Worm (Caenorhabditis elegans) whole organism, L2 larva: ENCODE data around the gene clc-6.

Experiments
- Y55F3AM.14 ChIP-seq: fragments of 200-800 bp; sonication (Bioruptor generic); optimal IDR thresholded peaks from 2 replicates; lab custom pipeline; 2018; ENCODE audit warnings: mild to moderate bottlenecking, missing genetic modification characterization, missing compliant biosample characterization
- ceh-16 ChIP-seq: fragments of 150-350 bp; optimal IDR thresholded peaks from 2 replicates; lab custom pipeline; 2014; ENCODE audit warnings: missing biosample characterization, missing genetic modification characterization
- egl-27 ChIP-seq: sonication (generic microtip); optimal IDR thresholded peaks from 3 replicates; lab custom pipeline; 2017; ENCODE audit warnings: missing biosample characterization, missing genetic modification reagents, missing genetic modification characterization
- elt-1 ChIP-seq: fragments of 150-350 bp; optimal IDR thresholded peaks from 2 replicates; lab custom pipeline; 2014; ENCODE audit warnings: missing biosample characterization, missing genetic modification characterization
- lin-13 ChIP-seq: fragments of 150-350 bp; optimal IDR thresholded peaks from 2 replicates; lab custom pipeline; 2014; ENCODE audit warnings: missing biosample characterization, missing genetic modification reagents, missing genetic modification characterization
- lin-39 ChIP-seq: fragments of 150-350 bp; optimal IDR thresholded peaks from 2 replicates; lab custom pipeline; 2014; ENCODE audit warnings: missing biosample characterization, missing genetic modification reagents, missing genetic modification characterization
- mdl-1 ChIP-seq, 2 experiments: fragments of 150-350 bp in 1 of 2; sonication (generic microtip) in 1 of 2; optimal IDR thresholded peaks; 2 replicates each; lab custom pipeline; 2017; ENCODE audit warnings: missing biosample characterization in 2 of 2, missing genetic modification characterization in 2 of 2
- nhr-11 ChIP-seq: fragments of 150-350 bp; optimal IDR thresholded peaks from 2 replicates; lab custom pipeline; 2014; ENCODE audit warnings: missing biosample characterization, missing genetic modification characterization
- nhr-77 ChIP-seq: fragments of 150-350 bp; optimal IDR thresholded peaks from 2 replicates; lab custom pipeline; 2014; ENCODE audit warnings: missing biosample characterization, missing genetic modification characterization
- skn-1 ChIP-seq: sonication (generic microtip); optimal IDR thresholded peaks from 2 replicates; lab custom pipeline; 2017; ENCODE audit warnings: missing biosample characterization, missing genetic modification characterization
- zag-1 ChIP-seq: fragments of 150-350 bp; optimal IDR thresholded peaks from 2 replicates; lab custom pipeline; 2014; ENCODE audit warnings: missing biosample characterization, missing genetic modification characterization

DNA sequence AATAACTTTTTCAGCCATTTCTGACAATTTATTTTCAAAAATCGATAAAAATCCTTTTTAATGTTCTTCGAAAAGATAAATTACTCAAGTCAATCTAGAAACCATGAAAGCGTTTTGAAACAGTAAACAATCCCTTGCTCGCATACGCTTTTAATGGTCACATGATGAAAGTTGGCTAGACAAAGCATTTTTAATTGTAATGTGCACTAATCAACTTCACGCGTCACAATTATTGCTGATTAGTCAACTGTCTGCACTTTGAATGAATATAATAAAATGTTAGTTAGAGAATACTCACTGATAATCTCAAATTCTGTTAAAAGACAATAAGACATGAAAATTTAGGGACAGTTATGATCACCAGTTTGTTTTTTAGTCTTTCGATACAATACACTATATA, 39.4 kb downstream of the clc-6 start:
- TF ChIP-seq nhr-77 (no peak), ceh-16 (tag; lab: Kevin White, UChicago) (no peak), mdl-1 (tag; optimal IDR thresholded peaks at IDR 0.05; lab: Kevin White, UChicago) (no peak), nhr-11 (no peak), egl-27 (tag; lab: Kevin White, UChicago) (no peak), lin-39 (no peak), elt-1 (tag; lab: Kevin White, UChicago) (no peak), skn-1 (tag; lab: Kevin White, UChicago) (no peak), lin-13 (no peak), Y55F3AM.14 (no peak), zag-1 (tag; lab: Kevin White, UChicago) (no peak)
